Worm (Caenorhabditis elegans): ENCODE data around the gene F40H3.2.

DNA sequence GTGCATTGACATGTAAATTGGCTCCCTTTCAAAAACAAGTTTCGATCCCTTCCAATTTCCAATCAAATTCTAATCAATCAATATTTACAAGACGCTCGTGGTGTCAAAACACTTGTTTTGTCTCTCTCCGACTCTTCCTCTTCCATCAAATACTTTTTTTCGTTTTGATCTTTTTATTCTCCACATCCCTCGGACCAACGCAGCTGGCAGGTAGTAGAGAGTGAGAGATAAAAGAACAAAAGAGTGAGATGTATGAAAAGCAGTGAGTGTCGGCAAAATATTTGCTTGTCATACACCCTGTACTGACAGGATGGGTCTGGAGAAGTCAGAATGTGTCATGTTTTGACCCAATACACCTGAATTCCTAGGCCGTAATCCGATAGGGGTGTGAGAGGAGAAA, 36.7 kb upstream of the F40H3.2 start:
- no peak for TF ChIP-seq pha-4 (tag; optimal IDR thresholded peaks at IDR 0.05)
- no peak for TF ChIP-seq lin-13 (tag; optimal IDR thresholded peaks at IDR 0.05)
- no peak for TF ChIP-seq blmp-1 (tag; optimal IDR thresholded peaks at IDR 0.05)
- TF ChIP-seq nhr-28 (tag; optimal IDR thresholded peaks at IDR 0.05), result no peak
- TF ChIP-seq hlh-1 (tag; optimal IDR thresholded peaks at IDR 0.05), result peak; percentile 89
- no peak for TF ChIP-seq ces-1 (GFP tag; optimal IDR thresholded peaks at IDR 0.05)
- no peak for TF ChIP-seq snpc-4 (tag; optimal IDR thresholded peaks at IDR 0.05)
- TF ChIP-seq unc-62 (GFP tag; optimal IDR thresholded peaks at IDR 0.05), result peak; percentile 78
- no peak for TF ChIP-seq nhr-237 (tag; optimal IDR thresholded peaks at IDR 0.05)
- TF ChIP-seq bed-3 (GFP tag; optimal IDR thresholded peaks at IDR 0.05), result no peak
- TF ChIP-seq ztf-11 (tag; optimal IDR thresholded peaks at IDR 0.05), result no peak
